Fruit fly (Drosophila melanogaster) whole organism, embryonic: Measurements from ENCODE around the gene CG11679.

Experiments used
- Asciz ChIP-seq: fragments of 200-800 bp; sonication (Bioruptor generic); optimal IDR thresholded peaks from 2 replicates; lab custom pipeline; 2017; ENCODE audit warnings: missing biosample characterization, mild to moderate bottlenecking, missing genetic modification characterization, missing genetic modification reagents
- CG10462 ChIP-seq: fragments of 200-800 bp; sonication (Bioruptor generic); optimal IDR thresholded peaks from 2 replicates; lab custom pipeline; 2016; ENCODE audit warnings: missing biosample characterization, missing genetic modification characterization
- CG10979 ChIP-seq: fragments of 200-800 bp; sonication (Bioruptor generic); optimal IDR thresholded peaks from 2 replicates; lab custom pipeline; 2018; ENCODE audit warnings: missing biosample characterization, mild to moderate bottlenecking, missing genetic modification characterization, moderate library complexity
- CG11456 ChIP-seq: fragments of 200-800 bp; sonication (Bioruptor generic); IDR thresholded peaks from 3 replicates; pipeline ENCODE4 v1.3.6; 2022; ENCODE audit warnings: missing biosample characterization, missing genetic modification characterization
- CG12769 ChIP-seq: fragments of 200-800 bp; sonication (Bioruptor generic); optimal IDR thresholded peaks from 2 replicates; lab custom pipeline; 2019; ENCODE audit warnings: missing biosample characterization, mild to moderate bottlenecking, missing genetic modification characterization, moderate library complexity
- CG13287 ChIP-seq: fragments of 200-800 bp; sonication (Bioruptor generic); IDR thresholded peaks from 2 replicates; pipeline ENCODE4 v1.3.6; 2022; ENCODE audit warnings: missing biosample characterization, missing genetic modification characterization; ENCODE audit not compliant: partially characterized antibody
- CG13894 ChIP-seq: fragments of 200-800 bp; sonication (Bioruptor generic); optimal IDR thresholded peaks from 3 replicates; lab custom pipeline; 2018; ENCODE audit warnings: missing biosample characterization, mild to moderate bottlenecking, missing genetic modification characterization, moderate library complexity
- CG14710 ChIP-seq: fragments of 200-800 bp; sonication (Bioruptor generic); optimal IDR thresholded peaks from 3 replicates; lab custom pipeline; 2019; ENCODE audit warnings: missing biosample characterization, mild to moderate bottlenecking, missing genetic modification characterization, moderate library complexity
- CG15269 ChIP-seq: fragments of 200-800 bp; sonication (Bioruptor generic); optimal IDR thresholded peaks from 2 replicates; lab custom pipeline; 2018; ENCODE audit warnings: missing biosample characterization, mild to moderate bottlenecking, missing genetic modification characterization, moderate library complexity
- CG1602 ChIP-seq: fragments of 200-800 bp; sonication (Bioruptor generic); optimal IDR thresholded peaks from 3 replicates; lab custom pipeline; 2016; ENCODE audit warnings: missing biosample characterization, missing genetic modification characterization
- CG16779 ChIP-seq: fragments of 200-800 bp; sonication (Bioruptor generic); IDR thresholded peaks from 2 replicates; pipeline ENCODE4 v1.3.6; 2022; ENCODE audit warnings: missing biosample characterization, missing genetic modification characterization
- CG16863 ChIP-seq: fragments of 200-800 bp; sonication (Bioruptor generic); optimal IDR thresholded peaks from 3 replicates; lab custom pipeline; 2016; ENCODE audit warnings: missing biosample characterization, missing genetic modification characterization
- CG17328 ChIP-seq: fragments of 200-800 bp; sonication (Bioruptor generic); IDR thresholded peaks from 2 replicates; pipeline ENCODE4 v1.3.6; 2022; ENCODE audit warnings: missing biosample characterization, missing genetic modification characterization
- CG17829 ChIP-seq: fragments of 200-800 bp; optimal IDR thresholded peaks from 2 replicates; lab custom pipeline; 2019; ENCODE audit warnings: missing biosample characterization, mild to moderate bottlenecking, missing genetic modification characterization, moderate library complexity
- CG18764 ChIP-seq: fragments of 200-800 bp; sonication (Bioruptor generic); optimal IDR thresholded peaks from 3 replicates; lab custom pipeline; 2016; ENCODE audit warnings: missing biosample characterization, missing genetic modification characterization
- CG2889 ChIP-seq: fragments of 200-800 bp; sonication (Bioruptor generic); IDR thresholded peaks from 3 replicates; pipeline ENCODE4 v1.3.6; 2022; ENCODE audit warnings: missing biosample characterization, missing genetic modification characterization
- CG31224 ChIP-seq: fragments of 200-800 bp; sonication (Bioruptor generic); IDR thresholded peaks from 2 replicates; pipeline ENCODE4 v1.3.6; 2022; ENCODE audit warnings: missing biosample characterization, missing genetic modification characterization
- CG33557 ChIP-seq: fragments of 200-800 bp; sonication (Bioruptor generic); optimal IDR thresholded peaks from 2 replicates; lab custom pipeline; 2019; ENCODE audit warnings: missing biosample characterization, mild to moderate bottlenecking, missing genetic modification characterization, moderate library complexity
- CG4820 ChIP-seq: fragments of 200-800 bp; sonication (Bioruptor generic); optimal IDR thresholded peaks from 3 replicates; lab custom pipeline; 2016; ENCODE audit warnings: missing biosample characterization, missing genetic modification characterization
- CG7745 ChIP-seq: fragments of 200-800 bp; sonication (Bioruptor generic); optimal IDR thresholded peaks from 2 replicates; lab custom pipeline; 2018; ENCODE audit warnings: missing biosample characterization, mild to moderate bottlenecking, missing genetic modification characterization, moderate library complexity
- CG8388 ChIP-seq: fragments of 200-800 bp; sonication (Bioruptor generic); optimal IDR thresholded peaks from 2 replicates; lab custom pipeline; 2019; ENCODE audit warnings: missing biosample characterization, mild to moderate bottlenecking, missing genetic modification characterization, moderate library complexity
- D ChIP-seq, 2 experiments: fragments of 200-800 bp in 1 of 2; fragments of >200 bp in 1 of 2; sonication (Bioruptor generic) in 1 of 2; optimal IDR thresholded peaks; 2 replicates in 1 of 2; 3 replicates in 1 of 2; lab custom pipeline; 2017; ENCODE audit warnings: mild to moderate bottlenecking in 1 of 2, missing biosample characterization in 1 of 2, missing genetic modification characterization in 1 of 2, missing genetic modification reagents in 1 of 2
- Dad ChIP-seq: fragments of 200-800 bp; sonication (Bioruptor generic); optimal IDR thresholded peaks from 3 replicates; lab custom pipeline; 2016; ENCODE audit warnings: missing biosample characterization, missing genetic modification characterization
- Dfd ChIP-seq, 2 experiments: fragments of >200 bp; optimal IDR thresholded peaks; 2 replicates each; lab custom pipeline; 2017; ENCODE audit warnings: missing biosample characterization in 2 of 2, missing genetic modification characterization in 2 of 2
- Elba2 ChIP-seq: fragments of 200-800 bp; sonication (Bioruptor generic); optimal IDR thresholded peaks from 3 replicates; lab custom pipeline; 2016; ENCODE audit warnings: missing biosample characterization, missing genetic modification characterization
- Hr39 ChIP-seq: fragments of >200 bp; optimal IDR thresholded peaks from 2 replicates; lab custom pipeline; 2017
- Lim3 ChIP-seq: fragments of 200-800 bp; sonication (Bioruptor generic); IDR thresholded peaks from 2 replicates; pipeline ENCODE4 v1.3.6; 2022; ENCODE audit warnings: missing biosample characterization, missing genetic modification characterization
- MESR4 ChIP-seq: fragments of 200-800 bp; sonication (Bioruptor generic); optimal IDR thresholded peaks from 2 replicates; lab custom pipeline; 2018; ENCODE audit warnings: missing biosample characterization, mild to moderate bottlenecking, missing genetic modification characterization, moderate library complexity
- Max ChIP-seq: fragments of 200-800 bp; sonication (Bioruptor generic); optimal IDR thresholded peaks from 2 replicates; lab custom pipeline; 2016; ENCODE audit warnings: missing biosample characterization, mild to moderate bottlenecking, missing genetic modification characterization
- NC2α ChIP-seq: fragments of 200-800 bp; sonication (Bioruptor generic); optimal IDR thresholded peaks from 2 replicates; lab custom pipeline; 2016; ENCODE audit warnings: missing biosample characterization, missing genetic modification characterization
- Rx ChIP-seq: fragments of 200-800 bp; sonication (Bioruptor generic); IDR thresholded peaks from 2 replicates; pipeline ENCODE4 v1.3.6; 2022; ENCODE audit warnings: missing biosample characterization, missing genetic modification characterization
- ara ChIP-seq: fragments of 200-800 bp; sonication (Bioruptor generic); IDR thresholded peaks from 2 replicates; pipeline ENCODE4 v1.3.6; 2022; ENCODE audit warnings: missing biosample characterization, missing genetic modification characterization
- cwo ChIP-seq: fragments of 200-800 bp; sonication (Bioruptor generic); optimal IDR thresholded peaks from 3 replicates; lab custom pipeline; 2017; ENCODE audit warnings: missing biosample characterization, missing genetic modification characterization, mild to moderate bottlenecking, moderate library complexity, missing genetic modification reagents
- dmrt99B ChIP-seq: fragments of 200-800 bp; sonication (Bioruptor generic); optimal IDR thresholded peaks from 2 replicates; lab custom pipeline; 2018; ENCODE audit warnings: missing biosample characterization, mild to moderate bottlenecking, missing genetic modification characterization, moderate library complexity
- dysf ChIP-seq: fragments of 200-800 bp; sonication (Bioruptor generic); IDR thresholded peaks from 3 replicates; pipeline ENCODE4 v1.3.6; 2022; ENCODE audit warnings: missing biosample characterization, missing genetic modification characterization
- jing ChIP-seq: fragments of 200-800 bp; sonication (Bioruptor generic); optimal IDR thresholded peaks from 2 replicates; lab custom pipeline; 2018; ENCODE audit warnings: missing biosample characterization, mild to moderate bottlenecking, missing genetic modification characterization
- lilli ChIP-seq: fragments of 200-800 bp; sonication (Bioruptor generic); optimal IDR thresholded peaks from 3 replicates; lab custom pipeline; 2016; ENCODE audit warnings: missing biosample characterization, missing genetic modification characterization
- otp ChIP-seq: fragments of 200-800 bp; sonication (Bioruptor generic); IDR thresholded peaks from 3 replicates; pipeline ENCODE4, ENCODE4 v1.3.6; 2022; ENCODE audit warnings: missing biosample characterization, missing genetic modification characterization
- pb ChIP-seq: fragments of 200-800 bp; sonication (Bioruptor generic); optimal IDR thresholded peaks from 3 replicates; lab custom pipeline; 2016; ENCODE audit warnings: missing biosample characterization, missing genetic modification characterization
- pros ChIP-seq: fragments of 200-800 bp; sonication (Bioruptor generic); optimal IDR thresholded peaks from 3 replicates; lab custom pipeline; 2019; ENCODE audit warnings: missing biosample characterization, mild to moderate bottlenecking, missing genetic modification characterization, moderate library complexity
- psq ChIP-seq: fragments of 200-800 bp; sonication (Bioruptor generic); optimal IDR thresholded peaks from 2 replicates; lab custom pipeline; 2017; ENCODE audit warnings: missing biosample characterization, missing genetic modification characterization
- pzg ChIP-seq: fragments of 200-800 bp; sonication (Bioruptor generic); optimal IDR thresholded peaks from 3 replicates; lab custom pipeline; 2018; ENCODE audit warnings: missing biosample characterization, mild to moderate bottlenecking, missing genetic modification characterization, moderate library complexity
- sc ChIP-seq, 3 experiments: fragments of >200 bp in 2 of 3; fragments of 200-800 bp in 1 of 3; sonication (Bioruptor generic) in 1 of 3; optimal IDR thresholded peaks; 2 replicates in 2 of 3; 3 replicates in 1 of 3; lab custom pipeline; 2017; ENCODE audit warnings: mild to moderate bottlenecking in 1 of 3, missing biosample characterization in 1 of 3, missing genetic modification characterization in 1 of 3, missing genetic modification reagents in 1 of 3
- sim ChIP-seq: fragments of 200-800 bp; sonication (Bioruptor generic); IDR thresholded peaks from 2 replicates; pipeline ENCODE4 v1.3.6; 2022; ENCODE audit warnings: missing biosample characterization, missing genetic modification characterization
- slou ChIP-seq: fragments of 200-800 bp; sonication (Bioruptor generic); optimal IDR thresholded peaks from 3 replicates; lab custom pipeline; 2016; ENCODE audit warnings: missing biosample characterization, missing genetic modification characterization
- sob ChIP-seq: fragments of 200-800 bp; sonication (Bioruptor generic); IDR thresholded peaks from 2 replicates; pipeline ENCODE4 v1.3.6; 2022; ENCODE audit warnings: missing biosample characterization, missing genetic modification characterization
- sug ChIP-seq: fragments of 200-800 bp; optimal IDR thresholded peaks from 2 replicates; lab custom pipeline; 2019; ENCODE audit warnings: missing biosample characterization, mild to moderate bottlenecking, missing genetic modification characterization, moderate library complexity
- tgo ChIP-seq: fragments of 200-800 bp; sonication (Bioruptor generic); IDR thresholded peaks from 3 replicates; pipeline ENCODE4 v1.3.6; 2022; ENCODE audit warnings: missing biosample characterization, missing genetic modification characterization
- vvl ChIP-seq: fragments of 200-800 bp; sonication (Bioruptor generic); IDR thresholded peaks from 2 replicates; pipeline ENCODE4 v1.3.6; 2022; ENCODE audit warnings: missing biosample characterization, missing genetic modification characterization
- yki ChIP-seq: fragments of >200 bp; optimal IDR thresholded peaks from 3 replicates; lab custom pipeline; 2018
- zfh1 ChIP-seq: fragments of 200-800 bp; sonication (Bioruptor generic); IDR thresholded peaks from 3 replicates; pipeline ENCODE4 v1.3.6; 2022; ENCODE audit warnings: missing biosample characterization, missing genetic modification characterization

Gene CG11679

DNA sequence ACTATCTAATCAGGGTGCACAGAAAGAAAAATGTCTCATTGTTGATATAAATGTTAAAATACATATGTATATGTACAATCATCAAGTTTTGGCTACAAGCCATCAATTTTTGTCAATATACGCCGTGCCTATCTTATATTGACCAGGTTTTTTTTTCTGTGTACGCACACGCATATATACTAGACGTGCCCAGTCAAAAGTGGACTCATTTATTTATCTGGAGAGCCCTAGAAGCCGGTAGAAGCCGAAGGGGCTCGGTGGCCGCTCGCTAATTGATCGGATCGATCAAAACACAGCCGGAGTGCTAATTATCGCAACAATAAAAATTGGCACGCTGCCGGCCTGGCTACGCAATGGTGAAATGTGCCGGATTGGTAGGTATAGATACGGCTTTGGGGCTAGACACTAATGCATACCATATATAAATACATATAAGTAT, 1.6 kb upstream of the CG11679 start (continued):
- TF ChIP-seq CG10979 (peak; percentile 50), CG31224 (GFP tag; lab: Robert Waterston, UW) (peak; percentile 65), CG18764 (GFP tag; lab: Kevin White, UChicago) (peak; percentile 45), Asciz (GFP tag; lab: Kevin White, UChicago) (no peak), psq (no peak), otp (GFP tag; lab: Robert Waterston, UW) (peak; percentile 62; the same call in 1 of the 3 replicates), ara (GFP tag; lab: Robert Waterston, UW) (peak; percentile 53; the same call in 1 of the 2 replicates), zfh1 (peak; percentile 73; the same call in 2 of the 3 replicates), Lim3 (GFP tag; lab: Robert Waterston, UW) (no peak), CG33557 (GFP tag; lab: Kevin White, UChicago) (no peak), CG8388 (peak; percentile 50), jing (no peak), CG2889 (GFP tag; lab: Robert Waterston, UW) (peak; percentile 59; the same call in 1 of the 3 replicates), CG17328 (peak; percentile 70), cwo (GFP tag; lab: Kevin White, UChicago) (peak; percentile 84), Dad (GFP tag; lab: Kevin White, UChicago) (peak; percentile 31), Elba2 (GFP tag; lab: Kevin White, UChicago) (no peak), CG10462 (GFP tag; lab: Kevin White, UChicago) (no peak), NC2α (GFP tag; lab: Kevin White, UChicago) (no peak), CG7745 (no peak), CG15269 (tag; lab: Kevin White, UChicago) (peak; percentile 80), Rx (GFP tag; lab: Robert Waterston, UW) (peak; percentile 50; the same call in 1 of the 2 replicates), Hr39 (lab: Kevin White, UChicago) (no peak), dmrt99B (tag; lab: Kevin White, UChicago) (peak; percentile 71), Dfd (GFP tag; optimal IDR thresholded peaks at IDR 0.05; lab: Kevin White, UChicago) (no peak), D (optimal IDR thresholded peaks at IDR 0.05; lab: Kevin White, UChicago) (no peak), D (GFP tag; optimal IDR thresholded peaks at IDR 0.05; lab: Kevin White, UChicago) (no peak), CG11456 (GFP tag; lab: Robert Waterston, UW) (peak; percentile 82), sc (optimal IDR thresholded peaks at IDR 0.05; lab: Kevin White, UChicago) (no peak), sc (GFP tag; optimal IDR thresholded peaks at IDR 0.05; lab: Kevin White, UChicago) (peak; percentile 6), sim (no peak), tgo (GFP tag; lab: Robert Waterston, UW) (peak; percentile 72), pb (GFP tag; lab: Kevin White, UChicago) (no peak), CG14710 (tag; lab: Kevin White, UChicago) (peak; percentile 3), CG1602 (GFP tag; lab: Kevin White, UChicago) (peak; percentile 59), CG12769 (tag; lab: Kevin White, UChicago) (peak; percentile 87), vvl (peak; percentile 84), CG13287 (GFP tag; lab: Robert Waterston, UW) (no peak), CG17829 (peak; percentile 30), CG16863 (peak; percentile 54), CG16779 (GFP tag; lab: Robert Waterston, UW) (peak; percentile 78; the same call in 1 of the 2 replicates), sob (peak; percentile 87), CG4820 (peak; percentile 21), lilli (GFP tag; lab: Kevin White, UChicago) (peak; percentile 85), dysf (GFP tag; lab: Robert Waterston, UW) (peak; percentile 83), slou (peak; percentile 9), MESR4 (GFP tag; lab: Kevin White, UChicago) (no peak), pros (GFP tag; lab: Kevin White, UChicago) (no peak), CG13894 (peak; percentile 79), sug (tag; lab: Kevin White, UChicago) (peak; percentile 54), Max (peak; percentile 20), yki (lab: Kevin White, UChicago) (no peak), pzg (GFP tag; lab: Kevin White, UChicago) (peak; percentile 7)
